Fruit fly (Drosophila melanogaster) whole organism, embryonic: ENCODE measurements around the gene CG14424.

Experiments
- Awh ChIP-seq: fragments of 200-800 bp; sonication (Bioruptor generic); IDR thresholded peaks from 2 replicates; pipeline ENCODE4, ENCODE4 v1.3.6; 2022; ENCODE audit warnings: missing biosample characterization, missing genetic modification characterization
- C15 ChIP-seq: fragments of 200-800 bp; sonication (Bioruptor generic); IDR thresholded peaks from 3 replicates; pipeline ENCODE4 v1.3.6; 2022; ENCODE audit warnings: missing biosample characterization, missing genetic modification characterization
- CG1024 ChIP-seq: fragments of 200-800 bp; sonication (Bioruptor generic); IDR thresholded peaks from 2 replicates; pipeline ENCODE4 v1.3.6; 2022; ENCODE audit warnings: missing biosample characterization, missing genetic modification characterization
- CG10979 ChIP-seq: fragments of 200-800 bp; sonication (Bioruptor generic); optimal IDR thresholded peaks from 2 replicates; lab custom pipeline; 2018; ENCODE audit warnings: missing biosample characterization, mild to moderate bottlenecking, missing genetic modification characterization, moderate library complexity
- CG11504 ChIP-seq: fragments of 200-800 bp; sonication (Bioruptor generic); optimal IDR thresholded peaks from 3 replicates; lab custom pipeline; 2019; ENCODE audit warnings: missing biosample characterization, mild to moderate bottlenecking, missing genetic modification characterization, moderate library complexity
- CG13296 ChIP-seq: fragments of 200-800 bp; sonication (Bioruptor generic); optimal IDR thresholded peaks from 3 replicates; lab custom pipeline; 2018; ENCODE audit warnings: missing biosample characterization, mild to moderate bottlenecking, missing genetic modification characterization
- CG13894 ChIP-seq: fragments of 200-800 bp; sonication (Bioruptor generic); optimal IDR thresholded peaks from 3 replicates; lab custom pipeline; 2018; ENCODE audit warnings: missing biosample characterization, mild to moderate bottlenecking, missing genetic modification characterization, moderate library complexity
- CG14050 ChIP-seq: fragments of 200-800 bp; sonication (Bioruptor generic); IDR thresholded peaks from 3 replicates; pipeline ENCODE4 v1.3.6; 2022; ENCODE audit warnings: missing biosample characterization, missing genetic modification characterization
- CG15514 ChIP-seq: fragments of 200-800 bp; sonication (Bioruptor generic); optimal IDR thresholded peaks from 3 replicates; lab custom pipeline; 2017; ENCODE audit warnings: missing biosample characterization, missing genetic modification characterization, mild to moderate bottlenecking, moderate library complexity, missing genetic modification reagents
- CG17328 ChIP-seq: fragments of 200-800 bp; sonication (Bioruptor generic); IDR thresholded peaks from 2 replicates; pipeline ENCODE4 v1.3.6; 2022; ENCODE audit warnings: missing biosample characterization, missing genetic modification characterization
- CG17385 ChIP-seq: fragments of 200-800 bp; sonication (Bioruptor generic); optimal IDR thresholded peaks from 3 replicates; lab custom pipeline; 2018; ENCODE audit warnings: missing biosample characterization, mild to moderate bottlenecking, missing genetic modification characterization
- CG1792 ChIP-seq: fragments of 200-800 bp; sonication (Bioruptor generic); optimal IDR thresholded peaks from 2 replicates; lab custom pipeline; 2016; ENCODE audit warnings: missing biosample characterization, missing genetic modification characterization
- CG2199 ChIP-seq: fragments of 200-800 bp; sonication (Bioruptor generic); IDR thresholded peaks from 3 replicates; pipeline ENCODE4 v1.3.6; 2022; ENCODE audit warnings: missing biosample characterization, missing genetic modification characterization
- CG30403 ChIP-seq: fragments of 200-800 bp; sonication (Bioruptor generic); optimal IDR thresholded peaks from 3 replicates; lab custom pipeline; 2016; ENCODE audit warnings: missing biosample characterization, missing genetic modification characterization
- CG3407 ChIP-seq: fragments of 200-800 bp; sonication (Bioruptor generic); optimal IDR thresholded peaks from 2 replicates; lab custom pipeline; 2018; ENCODE audit warnings: missing biosample characterization, mild to moderate bottlenecking, missing genetic modification characterization
- CG34224 ChIP-seq: fragments of 200-800 bp; sonication (Bioruptor generic); IDR thresholded peaks from 3 replicates; pipeline ENCODE4 v1.3.6; 2022; ENCODE audit warnings: missing biosample characterization, missing genetic modification characterization; ENCODE audit not compliant: partially characterized antibody
- CG34376 ChIP-seq: fragments of 200-800 bp; sonication (Bioruptor generic); optimal IDR thresholded peaks from 2 replicates; lab custom pipeline; 2018; ENCODE audit warnings: missing biosample characterization, mild to moderate bottlenecking, missing genetic modification characterization
- CG42726 ChIP-seq: fragments of 200-800 bp; sonication (Bioruptor generic); IDR thresholded peaks from 2 replicates; pipeline ENCODE4 v1.3.6; 2022; ENCODE audit warnings: missing biosample characterization, missing genetic modification characterization; ENCODE audit not compliant: partially characterized antibody
- CG4282 ChIP-seq: fragments of 200-800 bp; sonication (Bioruptor generic); optimal IDR thresholded peaks from 2 replicates; lab custom pipeline; 2016; ENCODE audit warnings: missing biosample characterization, missing genetic modification characterization
- CG43689 ChIP-seq: fragments of 200-800 bp; sonication (Bioruptor generic); IDR thresholded peaks from 2 replicates; pipeline ENCODE4 v1.3.6; 2022; ENCODE audit warnings: missing biosample characterization, missing genetic modification characterization
- CG4424 ChIP-seq: fragments of 200-800 bp; sonication (Bioruptor generic); optimal IDR thresholded peaks from 3 replicates; lab custom pipeline; 2016; ENCODE audit warnings: missing biosample characterization, missing genetic modification characterization
- CG6791 ChIP-seq: fragments of 200-800 bp; sonication (Bioruptor generic); IDR thresholded peaks from 3 replicates; pipeline ENCODE4 v1.3.6; 2022; ENCODE audit warnings: missing biosample characterization, missing genetic modification characterization; ENCODE audit not compliant: partially characterized antibody
- CG6854 ChIP-seq: fragments of 200-800 bp; sonication (Bioruptor generic); optimal IDR thresholded peaks from 3 replicates; lab custom pipeline; 2017; ENCODE audit warnings: missing biosample characterization, mild to moderate bottlenecking, missing genetic modification characterization
- CG8290 ChIP-seq, 3 experiments: fragments of 200-800 bp; sonication (Bioruptor generic); optimal IDR thresholded peaks; 2 replicates each; lab custom pipeline; 2016 to 2019; ENCODE audit warnings: missing biosample characterization in 3 of 3, missing genetic modification characterization in 3 of 3, mild to moderate bottlenecking in 2 of 3, moderate library complexity in 1 of 3
- CG8924 ChIP-seq: fragments of 200-800 bp; optimal IDR thresholded peaks from 3 replicates; lab custom pipeline; 2019; ENCODE audit warnings: missing biosample characterization, mild to moderate bottlenecking, missing genetic modification characterization, moderate library complexity
- D19B ChIP-seq: fragments of 200-800 bp; sonication (Bioruptor generic); optimal IDR thresholded peaks from 2 replicates; lab custom pipeline; 2017; ENCODE audit warnings: missing biosample characterization, mild to moderate bottlenecking, missing genetic modification characterization
- Deaf1 ChIP-seq: fragments of 200-800 bp; optimal IDR thresholded peaks from 3 replicates; lab custom pipeline; 2019; ENCODE audit warnings: missing biosample characterization, mild to moderate bottlenecking, missing genetic modification characterization, moderate library complexity
- Fer2 ChIP-seq: fragments of 200-800 bp; sonication (Bioruptor generic); optimal IDR thresholded peaks from 2 replicates; lab custom pipeline; 2018; ENCODE audit warnings: missing biosample characterization, mild to moderate bottlenecking, missing genetic modification characterization, moderate library complexity
- HLH3B ChIP-seq: fragments of 200-800 bp; sonication (Bioruptor generic); IDR thresholded peaks from 2 replicates; pipeline ENCODE4 v1.3.6; 2022; ENCODE audit warnings: missing biosample characterization, missing genetic modification characterization
- Jarid2 ChIP-seq: fragments of 200-800 bp; sonication (Bioruptor generic); optimal IDR thresholded peaks from 3 replicates; lab custom pipeline; 2017; ENCODE audit warnings: mild to moderate bottlenecking, missing biosample characterization, missing genetic modification reagents, missing genetic modification characterization
- Med ChIP-seq: fragments of 200-800 bp; sonication (Bioruptor generic); peaks from one replicate; lab custom pipeline; 2016; ENCODE audit warnings: missing biosample characterization, missing genetic modification characterization, mild to moderate bottlenecking, inconsistent platforms, moderate library complexity
- Nf-YC ChIP-seq: fragments of 200-800 bp; optimal IDR thresholded peaks from 3 replicates; lab custom pipeline; 2019; ENCODE audit warnings: missing biosample characterization, mild to moderate bottlenecking, missing genetic modification characterization, moderate library complexity
- Poxn ChIP-seq: fragments of 200-800 bp; sonication (Bioruptor generic); IDR thresholded peaks from 2 replicates; pipeline ENCODE4 v1.3.6; 2022; ENCODE audit warnings: missing biosample characterization, missing genetic modification characterization
- Scr ChIP-seq: fragments of 200-800 bp; sonication (Bioruptor generic); IDR thresholded peaks from 2 replicates; pipeline ENCODE4 v1.3.6; 2022; ENCODE audit warnings: missing biosample characterization, missing genetic modification characterization; ENCODE audit not compliant: partially characterized antibody
- Xbp1 ChIP-seq: fragments of 200-800 bp; sonication (Bioruptor generic); optimal IDR thresholded peaks from 3 replicates; lab custom pipeline; 2016; ENCODE audit warnings: missing biosample characterization, mild to moderate bottlenecking, missing genetic modification characterization
- ab ChIP-seq: fragments of 200-800 bp; sonication (Bioruptor generic); optimal IDR thresholded peaks from 2 replicates; lab custom pipeline; 2016; ENCODE audit warnings: missing biosample characterization, missing genetic modification characterization
- bowl ChIP-seq: fragments of 200-800 bp; sonication (Bioruptor generic); IDR thresholded peaks from 2 replicates; pipeline ENCODE4 v1.3.6; 2022; ENCODE audit warnings: missing biosample characterization, missing genetic modification characterization
- chm ChIP-seq: fragments of 200-800 bp; sonication (Bioruptor generic); IDR thresholded peaks from 2 replicates; pipeline ENCODE4 v1.3.6; 2022; ENCODE audit warnings: missing biosample characterization, missing genetic modification characterization
- gem ChIP-seq: fragments of 200-800 bp; sonication (Bioruptor generic); optimal IDR thresholded peaks from 2 replicates; lab custom pipeline; 2019; ENCODE audit warnings: missing biosample characterization, mild to moderate bottlenecking, missing genetic modification characterization, moderate library complexity
- gfzf ChIP-seq: fragments of 200-800 bp; sonication (Bioruptor generic); optimal IDR thresholded peaks from 2 replicates; lab custom pipeline; 2016; ENCODE audit warnings: missing biosample characterization, mild to moderate bottlenecking, missing genetic modification characterization, moderate library complexity
- h ChIP-seq: fragments of >200 bp; optimal IDR thresholded peaks from 2 replicates; lab custom pipeline; 2017
- mld ChIP-seq: fragments of 200-800 bp; sonication (Bioruptor generic); IDR thresholded peaks from 3 replicates; pipeline ENCODE4 v1.3.6; 2022; ENCODE audit warnings: missing biosample characterization, missing genetic modification characterization; ENCODE audit not compliant: partially characterized antibody
- odd ChIP-seq: fragments of 200-800 bp; sonication (Bioruptor generic); optimal IDR thresholded peaks from 2 replicates; lab custom pipeline; 2017; ENCODE audit warnings: missing biosample characterization, mild to moderate bottlenecking, missing genetic modification characterization
- scrt ChIP-seq: fragments of 200-800 bp; sonication (Bioruptor generic); optimal IDR thresholded peaks from 2 replicates; lab custom pipeline; 2018; ENCODE audit warnings: missing biosample characterization, mild to moderate bottlenecking, missing genetic modification characterization, moderate library complexity
- sens ChIP-seq: fragments of 200-800 bp; sonication (Bioruptor generic); peaks from one replicate; lab custom pipeline; 2016; ENCODE audit warnings: missing biosample characterization, missing genetic modification characterization
- slbo ChIP-seq: fragments of 200-800 bp; sonication (Bioruptor generic); IDR thresholded peaks from 2 replicates; pipeline ENCODE4 v1.3.6; 2022; ENCODE audit warnings: missing biosample characterization, missing genetic modification characterization
- sqz ChIP-seq: fragments of 200-800 bp; sonication (Bioruptor generic); optimal IDR thresholded peaks from 3 replicates; lab custom pipeline; 2018; ENCODE audit warnings: missing biosample characterization, mild to moderate bottlenecking, missing genetic modification characterization
- ttk ChIP-seq: fragments of 200-800 bp; sonication (Bioruptor generic); IDR thresholded peaks from 2 replicates; pipeline ENCODE4 v2.1.2; 2022; ENCODE audit warnings: missing biosample characterization, missing genetic modification characterization
- vvl ChIP-seq: fragments of 200-800 bp; sonication (Bioruptor generic); IDR thresholded peaks from 2 replicates; pipeline ENCODE4 v1.3.6; 2022; ENCODE audit warnings: missing biosample characterization, missing genetic modification characterization
- wor ChIP-seq: fragments of 200-800 bp; sonication (Bioruptor generic); IDR thresholded peaks from 2 replicates; pipeline ENCODE4 v1.3.6; 2022; ENCODE audit warnings: missing biosample characterization, missing genetic modification characterization

CG14424 gene

dm6 chrX:2927158-2927557, at the start of gene CG14424:
Gene CG14424, minus strand, starts transcription at chrX:2927258.
- TF ChIP-seq ttk (GFP tag; lab: Robert Waterston, UW) (no peak), CG4282 (GFP tag; lab: Kevin White, UChicago) (no peak), CG14050 (GFP tag; lab: Robert Waterston, UW) (no peak), Deaf1 (tag; lab: Kevin White, UChicago) (no peak), CG4424 (GFP tag; lab: Kevin White, UChicago) (no peak), slbo (GFP tag; lab: Robert Waterston, UW) (no peak), CG43689 (GFP tag; lab: Robert Waterston, UW) (no peak), CG17385 (GFP tag; lab: Kevin White, UChicago) (no peak), HLH3B (GFP tag; lab: Robert Waterston, UW) (no peak), CG34224 (GFP tag; lab: Robert Waterston, UW) (no peak), D19B (no peak), gfzf (GFP tag; lab: Kevin White, UChicago) (no peak), wor (GFP tag; lab: Robert Waterston, UW) (no peak), Xbp1 (no peak), Fer2 (tag; lab: Kevin White, UChicago) (no peak)

dm6 chrX:2973593-2973992, 46.5 kb upstream of the CG14424 start, which contains the start of gene rst:
Gene rst, minus strand, starts transcription at chrX:2973834.
- TF ChIP-seq Nf-YC (tag; lab: Kevin White, UChicago) (no peak), mld (no peak), CG6791 (GFP tag; lab: Robert Waterston, UW) (no peak), CG8924 (tag; lab: Kevin White, UChicago) (no peak), CG13894 (tag; lab: Kevin White, UChicago) (peak; percentile 82), CG10979 (tag; lab: Kevin White, UChicago) (no peak), CG3407 (GFP tag; lab: Kevin White, UChicago) (no peak), CG15514 (peak; percentile 4), CG42726 (peak; percentile 54; the same call in 1 of the 2 replicates), CG6854 (GFP tag; lab: Kevin White, UChicago) (no peak), CG8290 (GFP tag; optimal IDR thresholded peaks at IDR 0.05; lab: Kevin White, UChicago) (no peak), CG8290 (tag; optimal IDR thresholded peaks at IDR 0.05; lab: Kevin White, UChicago) (peak in 1 of 2 experiments; percentile 44), gem (tag; lab: Kevin White, UChicago) (no peak), sqz (GFP tag; lab: Kevin White, UChicago) (peak; percentile 4), CG17328 (peak; percentile 41; the same call in 1 of the 2 replicates), CG1792 (GFP tag; lab: Kevin White, UChicago) (no peak), C15 (GFP tag; lab: Robert Waterston, UW) (no peak), CG1024 (GFP tag; lab: Robert Waterston, UW) (0 out of 2 replicates have a peak, but pooled peaks have one; percentile 14), ab (no peak), Scr (GFP tag; lab: Robert Waterston, UW) (no peak), Awh (GFP tag; lab: Robert Waterston, UW) (peak; percentile 44; the same call in 1 of the 2 replicates), CG11504 (tag; lab: Kevin White, UChicago) (peak; percentile 15), CG34376 (GFP tag; lab: Kevin White, UChicago) (no peak), Med (GFP tag; lab: Kevin White, UChicago) (peak; percentile 68), vvl (GFP tag; lab: Robert Waterston, UW) (peak; percentile 40), sens (GFP tag; lab: Kevin White, UChicago) (peak; percentile 93), Jarid2 (GFP tag; lab: Kevin White, UChicago) (peak; percentile 89), scrt (peak; percentile 34), Poxn (GFP tag; lab: Robert Waterston, UW) (no peak), h (no peak), CG2199 (GFP tag; lab: Robert Waterston, UW) (peak; percentile 33; the same call in 2 of the 3 replicates), odd (no peak), chm (GFP tag; lab: Robert Waterston, UW) (peak; percentile 92), CG13296 (no peak), bowl (no peak), CG30403 (no peak)
